Worm (Caenorhabditis elegans) whole organism, late embryonic: Measurements from ENCODE around the gene F14H12.2.

Experiments used
- C08G9.2 ChIP-seq: sonication (generic microtip); optimal IDR thresholded peaks from 2 replicates; lab custom pipeline; 2016; ENCODE audit warnings: mild to moderate bottlenecking, missing genetic modification characterization, moderate library complexity, missing compliant biosample characterization
- K09A11.1 ChIP-seq: sonication (generic microtip); optimal IDR thresholded peaks from 2 replicates; lab custom pipeline; 2017; ENCODE audit warnings: antibody characterized with exemption, mild to moderate bottlenecking, missing genetic modification characterization, missing compliant biosample characterization; ENCODE audit not compliant: insufficient read depth
- T23F11.4 ChIP-seq: fragments of 200-800 bp; sonication (Bioruptor generic); optimal IDR thresholded peaks from 2 replicates; lab custom pipeline; 2018; ENCODE audit warnings: mild to moderate bottlenecking, missing genetic modification characterization, missing compliant biosample characterization
- Y22D7AL.16 ChIP-seq: sonication (generic microtip); optimal IDR thresholded peaks from 2 replicates; lab custom pipeline; 2016; ENCODE audit warnings: missing genetic modification characterization, missing compliant biosample characterization
- ahr-1 ChIP-seq: sonication (generic microtip); optimal IDR thresholded peaks from 2 replicates; lab custom pipeline; 2016; ENCODE audit warnings: missing genetic modification characterization, missing compliant biosample characterization
- ama-1 ChIP-seq: fragments of 150-350 bp; optimal IDR thresholded peaks from 2 replicates; lab custom pipeline; 2014
- ceh-14 ChIP-seq: sonication (generic microtip); optimal IDR thresholded peaks from 2 replicates; lab custom pipeline; 2016; ENCODE audit warnings: missing genotype, missing genetic modification characterization, missing compliant biosample characterization
- ceh-18 ChIP-seq: sonication (generic microtip); optimal IDR thresholded peaks from 2 replicates; lab custom pipeline; 2016; ENCODE audit warnings: missing genetic modification characterization, missing compliant biosample characterization
- ceh-22 ChIP-seq: sonication (generic microtip); optimal IDR thresholded peaks from 2 replicates; lab custom pipeline; 2017; ENCODE audit warnings: missing biosample characterization, missing genetic modification characterization
- ceh-24 ChIP-seq: sonication (generic microtip); optimal IDR thresholded peaks from 2 replicates; lab custom pipeline; 2016; ENCODE audit warnings: mild to moderate bottlenecking, missing genetic modification characterization, missing compliant biosample characterization
- ceh-31 ChIP-seq: sonication (generic microtip); optimal IDR thresholded peaks from 2 replicates; lab custom pipeline; 2016; ENCODE audit warnings: missing genetic modification characterization, missing compliant biosample characterization
- ceh-34 ChIP-seq: sonication (generic microtip); optimal IDR thresholded peaks from 2 replicates; lab custom pipeline; 2016; ENCODE audit warnings: mild to moderate bottlenecking, missing genetic modification characterization, missing compliant biosample characterization
- ceh-48 ChIP-seq: sonication (generic microtip); optimal IDR thresholded peaks from 2 replicates; lab custom pipeline; 2016; ENCODE audit warnings: missing genetic modification characterization, inconsistent platforms, missing compliant biosample characterization
- ceh-9 ChIP-seq: sonication (generic microtip); optimal IDR thresholded peaks from 2 replicates; lab custom pipeline; 2016; ENCODE audit warnings: mild to moderate bottlenecking, missing genetic modification characterization, inconsistent platforms, missing compliant biosample characterization
- che-1 ChIP-seq: sonication (generic microtip); optimal IDR thresholded peaks from 2 replicates; lab custom pipeline; 2016; ENCODE audit warnings: mild to moderate bottlenecking, missing genetic modification characterization, missing compliant biosample characterization
- dve-1 ChIP-seq: sonication (generic microtip); optimal IDR thresholded peaks from 2 replicates; lab custom pipeline; 2017; ENCODE audit warnings: antibody characterized with exemption, mild to moderate bottlenecking, missing genetic modification characterization, missing compliant biosample characterization
- elt-4 ChIP-seq: sonication (generic microtip); optimal IDR thresholded peaks from 2 replicates; lab custom pipeline; 2016; ENCODE audit warnings: missing genetic modification characterization, missing compliant biosample characterization
- ets-4 ChIP-seq: sonication (generic microtip); optimal IDR thresholded peaks from 2 replicates; lab custom pipeline; 2016; ENCODE audit warnings: missing genetic modification characterization, missing compliant biosample characterization
- fax-1 ChIP-seq: sonication (generic microtip); optimal IDR thresholded peaks from 2 replicates; lab custom pipeline; 2016; ENCODE audit warnings: missing genotype, missing genetic modification characterization, missing compliant biosample characterization
- gmeb-2 ChIP-seq: sonication (generic microtip); optimal IDR thresholded peaks from 2 replicates; lab custom pipeline; 2016; ENCODE audit warnings: missing genetic modification characterization, inconsistent platforms, missing compliant biosample characterization
- hlh-6 ChIP-seq: sonication (generic microtip); optimal IDR thresholded peaks from 2 replicates; lab custom pipeline; 2016; ENCODE audit warnings: missing genotype, missing genetic modification characterization, missing compliant biosample characterization
- hlh-8 ChIP-seq: sonication (generic microtip); optimal IDR thresholded peaks from 2 replicates; lab custom pipeline; 2016; ENCODE audit warnings: missing genotype, missing genetic modification characterization, missing compliant biosample characterization
- nfya-1 ChIP-seq: sonication (generic microtip); optimal IDR thresholded peaks from 2 replicates; lab custom pipeline; 2017; ENCODE audit warnings: missing genetic modification characterization, mild to moderate bottlenecking, missing compliant biosample characterization, antibody characterized with exemption, moderate library complexity
- nhr-11 ChIP-seq: fragments of 150-350 bp; optimal IDR thresholded peaks from 2 replicates; lab custom pipeline; 2014; ENCODE audit warnings: missing biosample characterization, missing genetic modification characterization
- nhr-232 ChIP-seq: sonication (generic microtip); optimal IDR thresholded peaks from 2 replicates; lab custom pipeline; 2016; ENCODE audit warnings: missing genetic modification characterization, missing compliant biosample characterization
- pax-1 ChIP-seq: fragments of 150-350 bp; optimal IDR thresholded peaks from 2 replicates; lab custom pipeline; 2014; ENCODE audit warnings: missing biosample characterization, missing genetic modification characterization
- pros-1 ChIP-seq: fragments of 150-350 bp; optimal IDR thresholded peaks from 2 replicates; lab custom pipeline; 2014; ENCODE audit warnings: missing biosample characterization, missing genetic modification reagents, missing genetic modification characterization
- ref-2 ChIP-seq: sonication (generic microtip); optimal IDR thresholded peaks from 2 replicates; lab custom pipeline; 2016; ENCODE audit warnings: missing genetic modification characterization, missing compliant biosample characterization
- rnt-1 ChIP-seq: sonication (generic microtip); optimal IDR thresholded peaks from 2 replicates; lab custom pipeline; 2016; ENCODE audit warnings: missing genetic modification characterization, missing compliant biosample characterization
- sdc-2 ChIP-seq: sonication (generic microtip); optimal IDR thresholded peaks from 2 replicates; lab custom pipeline; 2016; ENCODE audit warnings: missing genotype, missing genetic modification characterization, missing compliant biosample characterization
- sox-2 ChIP-seq: fragments of 200-800 bp; sonication (Bioruptor generic); IDR thresholded peaks from 2 replicates; pipeline ENCODE4 v1.3.6; 2022; ENCODE audit warnings: missing genetic modification reagents, missing genetic modification characterization, missing compliant biosample characterization
- sox-4 ChIP-seq: sonication (generic microtip); optimal IDR thresholded peaks from 2 replicates; lab custom pipeline; 2017; ENCODE audit warnings: mild to moderate bottlenecking, missing genetic modification characterization, inconsistent platforms, missing compliant biosample characterization
- syd-9 ChIP-seq: sonication (generic microtip); optimal IDR thresholded peaks from 2 replicates; lab custom pipeline; 2016; ENCODE audit warnings: mild to moderate bottlenecking, missing genetic modification characterization, moderate library complexity, missing compliant biosample characterization
- tbx-2 ChIP-seq: sonication (generic microtip); optimal IDR thresholded peaks from 2 replicates; lab custom pipeline; 2016; ENCODE audit warnings: missing genetic modification characterization, missing compliant biosample characterization
- tbx-7 ChIP-seq: sonication (generic microtip); optimal IDR thresholded peaks from 2 replicates; lab custom pipeline; 2016; ENCODE audit warnings: missing genotype, missing genetic modification characterization, missing compliant biosample characterization
- ttx-3 ChIP-seq: sonication (generic microtip); optimal IDR thresholded peaks from 2 replicates; lab custom pipeline; 2016; ENCODE audit warnings: missing genetic modification reagents, missing genetic modification characterization, missing compliant biosample characterization
- unc-42 ChIP-seq: sonication (generic microtip); optimal IDR thresholded peaks from 2 replicates; lab custom pipeline; 2016; ENCODE audit warnings: missing genotype, missing genetic modification characterization, missing compliant biosample characterization
- unc-55 ChIP-seq: sonication (generic microtip); optimal IDR thresholded peaks from 2 replicates; lab custom pipeline; 2017; ENCODE audit warnings: missing biosample characterization, missing genetic modification reagents, missing genetic modification characterization
- ztf-16 ChIP-seq: sonication (generic microtip); optimal IDR thresholded peaks from 2 replicates; lab custom pipeline; 2017; ENCODE audit warnings: missing genetic modification characterization, missing compliant biosample characterization

F14H12.2 gene

ce11 chrX:4370756-4371155 is 20.5 kb downstream of the F14H12.2 start, which contains the start of gene R160.5:
TSS of gene R160.5 (minus strand) at chrX:4370856.
- TF ChIP-seq C08G9.2 (tag; lab: Kevin White, UChicago) (no peak), ceh-9 (tag; lab: Kevin White, UChicago) (no peak), K09A11.1 (tag; lab: Kevin White, UChicago) (no peak), ceh-24 (tag; lab: Kevin White, UChicago) (no peak), rnt-1 (tag; lab: Kevin White, UChicago) (no peak), nhr-11 (tag; lab: Kevin White, UChicago) (no peak), T23F11.4 (GFP tag; lab: Kevin White, UChicago) (no peak), ceh-22 (tag; lab: Kevin White, UChicago) (no peak), ceh-48 (tag; lab: Kevin White, UChicago) (no peak), ahr-1 (tag; lab: Kevin White, UChicago) (no peak), tbx-7 (no peak), ets-4 (no peak), fax-1 (tag; lab: Kevin White, UChicago) (no peak), unc-55 (GFP tag; lab: Kevin White, UChicago) (no peak), Y22D7AL.16 (tag; lab: Kevin White, UChicago) (no peak), ttx-3 (no peak), dve-1 (no peak)

DNA sequence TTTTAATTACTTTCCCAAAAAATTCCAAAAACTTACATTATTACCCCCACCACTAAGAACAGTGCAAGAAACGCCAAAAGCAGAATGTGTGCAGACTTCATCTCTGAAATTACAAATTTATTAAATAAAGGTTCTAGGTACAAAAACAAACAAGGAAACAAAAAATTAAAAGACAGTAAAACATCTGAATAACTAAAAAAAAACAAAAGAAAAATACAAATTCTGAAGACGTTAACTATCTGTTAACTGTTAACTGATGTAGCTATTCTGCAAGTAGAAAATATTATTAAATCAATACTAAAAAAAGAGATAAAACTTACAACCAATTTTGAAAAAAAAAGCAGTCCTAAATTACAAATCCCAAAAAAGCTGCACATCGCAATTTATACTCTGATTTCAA is 21.1 kb downstream of the F14H12.2 start, which contains the start of gene R160.13:
Gene R160.13 (minus strand): TSS at position 101 of the 400 bp plus-strand sequence.
- TF ChIP-seq unc-42 (tag; lab: Kevin White, UChicago), result no peak

DNA sequence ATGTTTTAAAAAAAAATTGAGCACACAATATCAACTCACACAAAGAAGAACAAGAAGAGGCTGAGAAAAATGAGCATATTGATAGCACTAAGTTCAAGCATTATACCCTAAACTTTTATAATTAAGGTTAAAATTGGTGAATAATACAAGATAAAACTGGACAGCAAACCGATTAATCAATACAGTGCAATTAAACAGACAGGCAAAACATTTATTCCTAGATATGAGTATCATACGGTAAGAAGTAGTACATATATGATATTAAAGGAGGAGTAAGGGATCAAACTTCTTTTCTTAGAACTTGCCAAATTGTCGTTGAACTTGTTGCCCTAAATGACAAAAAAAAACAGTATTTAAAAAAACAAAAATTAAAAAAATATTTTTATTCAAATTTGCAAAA is 21.7 kb downstream of the F14H12.2 start, which contains the start of gene R160.14:
Gene R160.14 (minus strand): TSS at position 101 of the 400 bp plus-strand sequence.
- TF ChIP-seq ceh-34 (tag; lab: Kevin White, UChicago) (no peak), sox-2 (no peak), fax-1 (tag; lab: Kevin White, UChicago) (no peak), tbx-2 (tag; lab: Kevin White, UChicago) (no peak), nhr-232 (no peak), Y22D7AL.16 (tag; lab: Kevin White, UChicago) (no peak), che-1 (no peak), ref-2 (no peak), sox-4 (no peak), syd-9 (tag; lab: Kevin White, UChicago) (no peak), unc-55 (GFP tag; lab: Kevin White, UChicago) (no peak), nfya-1 (tag; lab: Kevin White, UChicago) (no peak), pros-1 (tag; lab: Kevin White, UChicago) (no peak), hlh-6 (tag; lab: Kevin White, UChicago) (no peak), pax-1 (no peak)

DNA sequence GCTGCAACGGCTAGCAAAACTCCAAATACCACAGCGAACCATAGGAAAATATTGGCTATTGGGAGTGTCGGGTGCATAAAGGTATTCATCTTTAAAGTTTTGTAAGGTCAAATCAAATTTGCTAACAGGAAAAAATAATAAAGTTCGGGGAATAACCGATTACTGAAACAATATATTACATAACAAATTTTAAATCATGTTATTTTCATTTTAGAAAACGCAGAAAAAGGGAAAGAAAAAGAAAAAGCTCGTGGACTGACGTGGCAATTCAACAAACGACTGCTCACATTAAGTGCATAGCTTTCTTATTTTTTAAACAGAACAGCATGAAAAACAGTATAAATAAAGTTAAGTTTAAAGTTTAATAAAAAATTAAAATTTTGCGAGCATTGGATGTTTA is 22.8 kb downstream of the F14H12.2 start, which contains the start of gene R160.6:
Gene R160.6 (minus strand): TSS at position 101 of the 400 bp plus-strand sequence.
- TF ChIP-seq ceh-24 (tag; lab: Kevin White, UChicago) (no peak), nfya-1 (tag; lab: Kevin White, UChicago) (no peak), ceh-9 (tag; lab: Kevin White, UChicago) (no peak), hlh-8 (tag; lab: Kevin White, UChicago) (no peak), T23F11.4 (GFP tag; lab: Kevin White, UChicago) (no peak)

DNA sequence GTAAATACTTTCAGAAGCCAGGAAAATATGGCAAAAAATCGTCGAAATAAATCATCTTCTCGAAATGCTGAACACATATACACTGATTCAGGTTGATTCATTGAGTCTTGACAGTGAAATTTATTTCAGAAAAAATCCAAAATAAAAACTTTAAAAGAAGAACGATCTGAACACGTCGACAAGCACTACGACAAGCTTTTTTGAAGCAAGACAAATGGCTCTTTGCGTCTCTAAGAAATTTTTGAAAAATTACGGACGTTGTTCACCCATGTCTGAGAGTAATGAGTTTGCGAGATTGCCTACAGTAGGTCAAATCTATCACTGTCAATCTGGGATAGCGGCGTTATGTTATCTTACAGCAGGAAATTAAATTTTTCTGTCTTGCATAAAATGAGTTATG is 26.5 kb downstream of the F14H12.2 start, which contains the start of gene R160.2:
Gene R160.2 (minus strand): TSS at position 101 of the 400 bp plus-strand sequence.
- no peak for TF ChIP-seq pax-1
- TF ChIP-seq ceh-22 (tag; lab: Kevin White, UChicago), result no peak
- no peak for TF ChIP-seq syd-9 (tag; lab: Kevin White, UChicago)
- TF ChIP-seq sdc-2, result no peak
- no peak for TF ChIP-seq ceh-18 (tag; lab: Kevin White, UChicago)
- no peak for TF ChIP-seq unc-42 (tag; lab: Kevin White, UChicago)
- no peak for TF ChIP-seq ttx-3
- TF ChIP-seq ceh-14, result no peak
- TF ChIP-seq sox-2, result no peak
- TF ChIP-seq unc-55 (GFP tag; lab: Kevin White, UChicago), result no peak
- no peak for TF ChIP-seq gmeb-2 (tag; lab: Kevin White, UChicago)
- TF ChIP-seq hlh-6 (tag; lab: Kevin White, UChicago), result no peak
- TF ChIP-seq ceh-31 (tag; lab: Kevin White, UChicago), result no peak
- TF ChIP-seq ama-1, result no peak
- no peak for TF ChIP-seq ceh-48 (tag; lab: Kevin White, UChicago)
- no peak for TF ChIP-seq ztf-16
- no peak for TF ChIP-seq elt-4 (tag; lab: Kevin White, UChicago)
